Worm (Caenorhabditis elegans) whole organism, mixed stage, embryonic: ENCODE results near the gene str-115.

Source experiments
- elt-3 ChIP-seq: fragments of 150-350 bp; optimal IDR thresholded peaks from 2 replicates; lab custom pipeline; 2014; ENCODE audit warnings: missing biosample characterization, missing genetic modification characterization
- hlh-1 ChIP-seq: fragments of 150-350 bp; optimal IDR thresholded peaks from 2 replicates; lab custom pipeline; 2014; ENCODE audit warnings: missing biosample characterization, missing genetic modification reagents, missing genetic modification characterization
- nhr-28 ChIP-seq: fragments of 150-350 bp; optimal IDR thresholded peaks from 2 replicates; lab custom pipeline; 2014; ENCODE audit warnings: missing biosample characterization, missing genetic modification characterization
- unc-39 ChIP-seq: fragments of 150-350 bp; optimal IDR thresholded peaks from 2 replicates; lab custom pipeline; 2014; ENCODE audit warnings: missing biosample characterization, missing genetic modification characterization
- unc-62 ChIP-seq: fragments of 150-350 bp; optimal IDR thresholded peaks from 2 replicates; lab custom pipeline; 2014; ENCODE audit warnings: missing biosample characterization, missing genetic modification reagents, missing genetic modification characterization

ce11 chrV:11250735-11251134 is 18.2 kb upstream of the str-115 start, which contains the start of gene T19B10.12:
- TF ChIP-seq elt-3 (tag; lab: Kevin White, UChicago) (no peak), nhr-28 (tag; lab: Kevin White, UChicago) (no peak), unc-62 (GFP tag; lab: Kevin White, UChicago) (no peak), unc-39 (no peak), hlh-1 (tag; lab: Kevin White, UChicago) (no peak)
